Comparison of ENCODE assay signal across 2 fruit fly cellular contexts in genomic region chr3L:27093837-27094236, dm6.
TF ChIP-seq lines count a peak whose summit lies in the region.

No protein-coding gene starts in this region.

- no peak for TF ChIP-seq CTCF in whole organism, embryonic (GFP tag; optimal IDR thresholded peaks at IDR 0.05; lab: Kevin White, UChicago)

TF ChIP-seq in Kc167, 6 proteins besides CTCF, POLR2A, EP300 and RAD21:
- TF ChIP-seq ttk (optimal IDR thresholded peaks at IDR 0.05; lab: Kevin White, UChicago) (peak; percentile 96), h (optimal IDR thresholded peaks at IDR 0.05; lab: Kevin White, UChicago) (no peak), Myc (optimal IDR thresholded peaks at IDR 0.05; lab: Kevin White, UChicago) (no peak)
TF ChIP-seq in Kc167: peak in this region for 1.

TF ChIP-seq in whole organism, embryonic, 481 proteins besides CTCF, POLR2A, EP300 and RAD21:
- TF ChIP-seq unc-4 (GFP tag; IDR thresholded peaks at IDR 0.05; lab: Robert Waterston, UW; ENCODE audit: partially characterized antibody) (no peak), jigr1 (GFP tag; IDR thresholded peaks at IDR 0.05; lab: Robert Waterston, UW) (0 out of 3 replicates have a peak, but pooled peaks have one; percentile 24)
